Fruit fly (Drosophila melanogaster) whole organism, embryonic: ENCODE measurements around the gene Atg14.

ENCODE experiments used
- Blimp-1 ChIP-seq: fragments of 200-800 bp; sonication (Bioruptor generic); optimal IDR thresholded peaks from 3 replicates; lab custom pipeline; 2018; ENCODE audit warnings: missing biosample characterization, missing genetic modification characterization, mild to moderate bottlenecking, moderate library complexity, missing genetic modification reagents
- CG12236 ChIP-seq: fragments of 200-800 bp; sonication (Bioruptor generic); optimal IDR thresholded peaks from 2 replicates; lab custom pipeline; 2016; ENCODE audit warnings: missing biosample characterization, missing genetic modification characterization
- CG12299 ChIP-seq: fragments of 200-800 bp; sonication (Bioruptor generic); optimal IDR thresholded peaks from 2 replicates; lab custom pipeline; 2018; ENCODE audit warnings: missing biosample characterization, mild to moderate bottlenecking, missing genetic modification characterization
- CG13894 ChIP-seq: fragments of 200-800 bp; sonication (Bioruptor generic); optimal IDR thresholded peaks from 3 replicates; lab custom pipeline; 2018; ENCODE audit warnings: missing biosample characterization, mild to moderate bottlenecking, missing genetic modification characterization, moderate library complexity
- CG17829 ChIP-seq: fragments of 200-800 bp; optimal IDR thresholded peaks from 2 replicates; lab custom pipeline; 2019; ENCODE audit warnings: missing biosample characterization, mild to moderate bottlenecking, missing genetic modification characterization, moderate library complexity
- CG2116 ChIP-seq: fragments of 200-800 bp; sonication (Bioruptor generic); optimal IDR thresholded peaks from 3 replicates; lab custom pipeline; 2018; ENCODE audit warnings: missing biosample characterization, mild to moderate bottlenecking, missing genetic modification characterization
- CG32767 ChIP-seq: fragments of 200-800 bp; sonication (Bioruptor generic); IDR thresholded peaks from 2 replicates; pipeline ENCODE4 v1.3.6; 2022; ENCODE audit warnings: missing biosample characterization, missing genetic modification characterization
- CG4404 ChIP-seq: fragments of 200-800 bp; sonication (Bioruptor generic); IDR thresholded peaks from 2 replicates; pipeline ENCODE4 v1.3.6; 2022; ENCODE audit warnings: missing biosample characterization, missing genetic modification characterization
- CG6254 ChIP-seq: fragments of 200-800 bp; sonication (Bioruptor generic); optimal IDR thresholded peaks from 3 replicates; lab custom pipeline; 2017; ENCODE audit warnings: mild to moderate bottlenecking, missing biosample characterization, missing genetic modification reagents, missing genetic modification characterization
- CG6683 ChIP-seq: fragments of 200-800 bp; sonication (Bioruptor generic); optimal IDR thresholded peaks from 2 replicates; lab custom pipeline; 2017; ENCODE audit warnings: missing biosample characterization, mild to moderate bottlenecking, missing genetic modification characterization, missing genetic modification reagents
- CG7928 ChIP-seq: fragments of 200-800 bp; sonication (Bioruptor generic); optimal IDR thresholded peaks from 2 replicates; lab custom pipeline; 2017; ENCODE audit warnings: missing biosample characterization, mild to moderate bottlenecking, missing genetic modification characterization
- CG8944 ChIP-seq: fragments of 200-800 bp; sonication (Bioruptor generic); optimal IDR thresholded peaks from 3 replicates; lab custom pipeline; 2016; ENCODE audit warnings: missing biosample characterization, missing genetic modification characterization
- CG9609 ChIP-seq: fragments of 200-800 bp; sonication (Bioruptor generic); optimal IDR thresholded peaks from 3 replicates; lab custom pipeline; 2016; ENCODE audit warnings: missing biosample characterization, missing genetic modification characterization
- CG9727 ChIP-seq: fragments of 200-800 bp; sonication (Bioruptor generic); optimal IDR thresholded peaks from 3 replicates; lab custom pipeline; 2017; ENCODE audit warnings: missing biosample characterization, mild to moderate bottlenecking, missing genetic modification characterization
- CG9817 ChIP-seq: fragments of 200-800 bp; sonication (Bioruptor generic); optimal IDR thresholded peaks from 2 replicates; lab custom pipeline; 2018; ENCODE audit warnings: missing biosample characterization, mild to moderate bottlenecking, missing genetic modification characterization, moderate library complexity
- CHES-1-like ChIP-seq: fragments of 200-800 bp; sonication (Bioruptor generic); optimal IDR thresholded peaks from 2 replicates; lab custom pipeline; 2016; ENCODE audit warnings: missing biosample characterization, missing genetic modification characterization
- CoRest ChIP-seq: fragments of 200-800 bp; sonication (Bioruptor generic); optimal IDR thresholded peaks from 3 replicates; lab custom pipeline; 2018; ENCODE audit warnings: missing biosample characterization, mild to moderate bottlenecking, missing genetic modification characterization, moderate library complexity
- Ets65A ChIP-seq: fragments of 200-800 bp; sonication (Bioruptor generic); peaks from one replicate; lab custom pipeline; 2016; ENCODE audit warnings: missing biosample characterization, missing genetic modification characterization
- Gug ChIP-seq: fragments of 200-800 bp; sonication (Bioruptor generic); IDR thresholded peaks from 4 replicates; pipeline ENCODE4 v1.3.6; 2022; ENCODE audit warnings: missing biosample characterization, missing genetic modification characterization
- Hmx ChIP-seq: fragments of 200-800 bp; sonication (Bioruptor generic); optimal IDR thresholded peaks from 2 replicates; lab custom pipeline; 2016; ENCODE audit warnings: missing biosample characterization, missing genetic modification characterization
- Hr51 ChIP-seq, 2 experiments: fragments of 200-800 bp; sonication (Bioruptor generic); optimal IDR thresholded peaks; 2 replicates in 1 of 2; 3 replicates in 1 of 2; lab custom pipeline; 2016 to 2018; ENCODE audit warnings: missing biosample characterization in 2 of 2, missing genetic modification characterization in 2 of 2, mild to moderate bottlenecking in 1 of 2, moderate library complexity in 1 of 2
- Meics ChIP-seq: fragments of 200-800 bp; sonication (Bioruptor generic); optimal IDR thresholded peaks from 2 replicates; lab custom pipeline; 2017; ENCODE audit warnings: missing biosample characterization, mild to moderate bottlenecking, missing genetic modification characterization
- Mes4 ChIP-seq: fragments of 200-800 bp; sonication (Bioruptor generic); optimal IDR thresholded peaks from 2 replicates; lab custom pipeline; 2016; ENCODE audit warnings: missing biosample characterization, missing genetic modification characterization
- Mrtf ChIP-seq: fragments of 200-800 bp; sonication (Bioruptor generic); IDR thresholded peaks from 3 replicates; pipeline ENCODE4 v1.3.6; 2022; ENCODE audit warnings: missing biosample characterization, missing genetic modification characterization
- NFAT ChIP-seq: fragments of 200-800 bp; sonication (Bioruptor generic); IDR thresholded peaks from 2 replicates; pipeline ENCODE4 v1.3.6; 2022; ENCODE audit warnings: missing biosample characterization, missing genetic modification characterization
- Opbp ChIP-seq: fragments of 200-800 bp; sonication (Bioruptor generic); IDR thresholded peaks from 3 replicates; pipeline ENCODE4 v1.3.6; 2022; ENCODE audit warnings: missing biosample characterization, missing genetic modification characterization; ENCODE audit not compliant: partially characterized antibody
- Scr ChIP-seq: fragments of 200-800 bp; sonication (Bioruptor generic); IDR thresholded peaks from 2 replicates; pipeline ENCODE4 v1.3.6; 2022; ENCODE audit warnings: missing biosample characterization, missing genetic modification characterization; ENCODE audit not compliant: partially characterized antibody
- Ssrp ChIP-seq: fragments of 200-800 bp; sonication (Bioruptor generic); optimal IDR thresholded peaks from 2 replicates; lab custom pipeline; 2018; ENCODE audit warnings: missing biosample characterization, mild to moderate bottlenecking, missing genetic modification characterization, moderate library complexity
- Xbp1 ChIP-seq: fragments of 200-800 bp; sonication (Bioruptor generic); optimal IDR thresholded peaks from 3 replicates; lab custom pipeline; 2016; ENCODE audit warnings: missing biosample characterization, mild to moderate bottlenecking, missing genetic modification characterization
- amos ChIP-seq: fragments of 200-800 bp; sonication (Bioruptor generic); IDR thresholded peaks from 2 replicates; pipeline ENCODE4 v1.3.6; 2022; ENCODE audit warnings: missing biosample characterization, missing genetic modification characterization; ENCODE audit not compliant: partially characterized antibody
- bcd ChIP-seq: fragments of 200-800 bp; sonication (Bioruptor generic); optimal IDR thresholded peaks from 2 replicates; lab custom pipeline; 2017; ENCODE audit warnings: missing biosample characterization, mild to moderate bottlenecking, missing genetic modification characterization
- br ChIP-seq: fragments of >200 bp; optimal IDR thresholded peaks from 2 replicates; lab custom pipeline; 2017
- chinmo ChIP-seq: fragments of 200-800 bp; sonication (Bioruptor generic); IDR thresholded peaks from 4 replicates; pipeline ENCODE4 v1.3.6; 2022; ENCODE audit warnings: missing biosample characterization, missing genetic modification characterization; ENCODE audit not compliant: partially characterized antibody
- chn ChIP-seq: fragments of 200-800 bp; sonication (Bioruptor generic); optimal IDR thresholded peaks from 2 replicates; lab custom pipeline; 2016; ENCODE audit warnings: missing biosample characterization, missing genetic modification characterization
- emc ChIP-seq: fragments of 200-800 bp; sonication (Bioruptor generic); optimal IDR thresholded peaks from 2 replicates; lab custom pipeline; 2016; ENCODE audit warnings: missing biosample characterization, missing genetic modification characterization
- grau ChIP-seq: fragments of 200-800 bp; optimal IDR thresholded peaks from 3 replicates; lab custom pipeline; 2019; ENCODE audit warnings: missing biosample characterization, mild to moderate bottlenecking, missing genetic modification characterization, moderate library complexity
- gro ChIP-seq: fragments of 200-800 bp; sonication (Bioruptor generic); optimal IDR thresholded peaks from 2 replicates; lab custom pipeline; 2016; ENCODE audit warnings: missing biosample characterization, missing genetic modification characterization
- hbn ChIP-seq: fragments of 200-800 bp; sonication (Bioruptor generic); IDR thresholded peaks from 2 replicates; pipeline ENCODE4 v1.3.6; 2022; ENCODE audit warnings: missing biosample characterization, missing genetic modification characterization; ENCODE audit not compliant: partially characterized antibody
- insv ChIP-seq, 2 experiments: fragments of 200-800 bp; sonication (Bioruptor generic); optimal IDR thresholded peaks; 3 replicates each; lab custom pipeline; 2016 to 2018; ENCODE audit warnings: missing biosample characterization in 2 of 2, missing genetic modification characterization in 2 of 2
- jing ChIP-seq: fragments of 200-800 bp; sonication (Bioruptor generic); optimal IDR thresholded peaks from 2 replicates; lab custom pipeline; 2018; ENCODE audit warnings: missing biosample characterization, mild to moderate bottlenecking, missing genetic modification characterization
- luna ChIP-seq: fragments of 200-800 bp; sonication (Bioruptor generic); optimal IDR thresholded peaks from 2 replicates; lab custom pipeline; 2016; ENCODE audit warnings: missing biosample characterization, missing genetic modification characterization
- onecut ChIP-seq: fragments of 200-800 bp; sonication (Bioruptor generic); IDR thresholded peaks from 2 replicates; pipeline ENCODE4 v1.3.6; 2022; ENCODE audit warnings: missing biosample characterization, missing genetic modification characterization
- org-1 ChIP-seq: fragments of 200-800 bp; sonication (Bioruptor generic); optimal IDR thresholded peaks from 2 replicates; lab custom pipeline; 2017; ENCODE audit warnings: missing biosample characterization, missing genetic modification characterization
- phol ChIP-seq: fragments of 200-800 bp; sonication (Bioruptor generic); optimal IDR thresholded peaks from 3 replicates; lab custom pipeline; 2018; ENCODE audit warnings: missing biosample characterization, mild to moderate bottlenecking, missing genetic modification characterization, moderate library complexity
- pum ChIP-seq: fragments of 200-800 bp; sonication (Bioruptor generic); optimal IDR thresholded peaks from 2 replicates; lab custom pipeline; 2016; ENCODE audit warnings: missing biosample characterization, missing genetic modification characterization
- rib ChIP-seq: fragments of 200-800 bp; sonication (Bioruptor generic); IDR thresholded peaks from 2 replicates; pipeline ENCODE4 v1.3.6; 2022; ENCODE audit warnings: missing biosample characterization, missing genetic modification characterization
- salm ChIP-seq: fragments of 200-800 bp; sonication (Bioruptor generic); optimal IDR thresholded peaks from 2 replicates; lab custom pipeline; 2018; ENCODE audit warnings: missing biosample characterization, mild to moderate bottlenecking, missing genetic modification characterization
- stwl ChIP-seq: fragments of 200-800 bp; sonication (Bioruptor generic); optimal IDR thresholded peaks from 3 replicates; lab custom pipeline; 2018; ENCODE audit warnings: missing biosample characterization, mild to moderate bottlenecking, missing genetic modification characterization, moderate library complexity
- twi ChIP-seq: fragments of 200-800 bp; optimal IDR thresholded peaks from 2 replicates; lab custom pipeline; 2019; ENCODE audit warnings: missing biosample characterization, mild to moderate bottlenecking, missing genetic modification characterization, moderate library complexity
- zfh1 ChIP-seq: fragments of 200-800 bp; sonication (Bioruptor generic); IDR thresholded peaks from 3 replicates; pipeline ENCODE4 v1.3.6; 2022; ENCODE audit warnings: missing biosample characterization, missing genetic modification characterization

The Atg14 gene

dm6 chr3R:29153197-29153644 lies 37.0 kb downstream of the Atg14 start, which contains the start of the genes Slbp and Rpn2 (continued):
- TF ChIP-seq insv (GFP tag; optimal IDR thresholded peaks at IDR 0.05; lab: Kevin White, UChicago) (peak in 1 of 2 experiments; percentile 69), Ets65A (GFP tag; lab: Kevin White, UChicago) (peak; percentile 89), CG9817 (tag; lab: Kevin White, UChicago) (peak; percentile 19), Opbp (GFP tag; lab: Robert Waterston, UW) (peak; percentile 88), amos (GFP tag; lab: Robert Waterston, UW) (peak; percentile 94), chn (GFP tag; lab: Kevin White, UChicago) (peak; percentile 43), pum (GFP tag; lab: Kevin White, UChicago) (peak; percentile 27), CG17829 (tag; lab: Kevin White, UChicago) (peak; percentile 64), emc (no peak), Xbp1 (peak; percentile 40), chinmo (peak; percentile 85; the same call in 3 of the 4 replicates), jing (GFP tag; lab: Kevin White, UChicago) (no peak), CHES-1-like (GFP tag; lab: Kevin White, UChicago) (peak; percentile 80), CG4404 (GFP tag; lab: Robert Waterston, UW) (no peak), CG9727 (GFP tag; lab: Kevin White, UChicago) (peak; percentile 45), grau (tag; lab: Kevin White, UChicago) (peak; percentile 50), luna (no peak), CG7928 (peak; percentile 16), org-1 (GFP tag; lab: Kevin White, UChicago) (no peak), CG32767 (0 out of 2 replicates have a peak, but pooled peaks have one; percentile 9), CG9609 (peak; percentile 65), NFAT (0 out of 2 replicates have a peak, but pooled peaks have one; percentile 4), Hr51 (GFP tag; optimal IDR thresholded peaks at IDR 0.05; lab: Kevin White, UChicago) (peak; percentile 6 to 37), hbn (GFP tag; lab: Robert Waterston, UW) (peak; percentile 95), phol (tag; lab: Kevin White, UChicago) (peak; percentile 71), CG2116 (GFP tag; lab: Kevin White, UChicago) (peak; percentile 95), CG8944 (GFP tag; lab: Kevin White, UChicago) (peak; percentile 7), Mrtf (no peak), stwl (tag; lab: Kevin White, UChicago) (peak; percentile 94), Blimp-1 (no peak), Meics (GFP tag; lab: Kevin White, UChicago) (peak; percentile 30), Scr (GFP tag; lab: Robert Waterston, UW) (peak; percentile 94), twi (tag; lab: Kevin White, UChicago) (no peak), Mes4 (GFP tag; lab: Kevin White, UChicago) (no peak), br (lab: Kevin White, UChicago) (no peak), Hmx (no peak), CG13894 (tag; lab: Kevin White, UChicago) (no peak), CG12236 (peak; percentile 10), zfh1 (GFP tag; lab: Robert Waterston, UW) (no peak), onecut (GFP tag; lab: Robert Waterston, UW) (0 out of 2 replicates have a peak, but pooled peaks have one; percentile 21), CoRest (peak; percentile 50), Gug (GFP tag; lab: Robert Waterston, UW) (peak; percentile 17; the same call in 1 of the 4 replicates), gro (peak; percentile 84), rib (GFP tag; lab: Robert Waterston, UW) (no peak), bcd (peak; percentile 28), salm (tag; lab: Kevin White, UChicago) (no peak), CG12299 (tag; lab: Kevin White, UChicago) (peak; percentile 43), CG6683 (GFP tag; lab: Kevin White, UChicago) (peak; percentile 37), Ssrp (tag; lab: Kevin White, UChicago) (no peak), CG6254 (GFP tag; lab: Kevin White, UChicago) (no peak)
